Fruit fly (Drosophila melanogaster) whole organism, embryonic: ENCODE results near the gene Arpc4.

Source experiments
- CG34422 ChIP-seq: fragments of 200-800 bp; sonication (Bioruptor generic); IDR thresholded peaks from 3 replicates; pipeline ENCODE4 v1.3.6; 2022; ENCODE audit warnings: missing biosample characterization, missing genetic modification characterization
- CG8290 ChIP-seq, 3 experiments: fragments of 200-800 bp; sonication (Bioruptor generic); optimal IDR thresholded peaks; 2 replicates each; lab custom pipeline; 2016 to 2019; ENCODE audit warnings: missing biosample characterization in 3 of 3, missing genetic modification characterization in 3 of 3, mild to moderate bottlenecking in 2 of 3, moderate library complexity in 1 of 3
- Dbx ChIP-seq: fragments of 200-800 bp; sonication (Bioruptor generic); IDR thresholded peaks from 3 replicates; pipeline ENCODE4 v1.3.6; 2022; ENCODE audit warnings: missing biosample characterization, missing genetic modification characterization
- Dip3 ChIP-seq: fragments of 200-800 bp; sonication (Bioruptor generic); optimal IDR thresholded peaks from 3 replicates; lab custom pipeline; 2016; ENCODE audit warnings: missing biosample characterization, missing genetic modification characterization
- Meics ChIP-seq: fragments of 200-800 bp; sonication (Bioruptor generic); optimal IDR thresholded peaks from 2 replicates; lab custom pipeline; 2017; ENCODE audit warnings: missing biosample characterization, mild to moderate bottlenecking, missing genetic modification characterization
- NK7.1 ChIP-seq: fragments of 200-800 bp; sonication (Bioruptor generic); optimal IDR thresholded peaks from 3 replicates; lab custom pipeline; 2016; ENCODE audit warnings: missing biosample characterization, missing genetic modification characterization
- cad ChIP-seq: fragments of >200 bp; optimal IDR thresholded peaks from 2 replicates; lab custom pipeline; 2017; ENCODE audit warnings: missing biosample characterization, missing genetic modification characterization
- lilli ChIP-seq: fragments of 200-800 bp; sonication (Bioruptor generic); optimal IDR thresholded peaks from 3 replicates; lab custom pipeline; 2016; ENCODE audit warnings: missing biosample characterization, missing genetic modification characterization
- oc ChIP-seq: fragments of 200-800 bp; sonication (Bioruptor generic); optimal IDR thresholded peaks from 2 replicates; lab custom pipeline; 2018; ENCODE audit warnings: missing biosample characterization, mild to moderate bottlenecking, missing genetic modification characterization, moderate library complexity
- pho ChIP-seq: fragments of 200-800 bp; sonication (Bioruptor generic); optimal IDR thresholded peaks from 2 replicates; lab custom pipeline; 2016; ENCODE audit warnings: missing biosample characterization, missing genetic modification characterization

DNA sequence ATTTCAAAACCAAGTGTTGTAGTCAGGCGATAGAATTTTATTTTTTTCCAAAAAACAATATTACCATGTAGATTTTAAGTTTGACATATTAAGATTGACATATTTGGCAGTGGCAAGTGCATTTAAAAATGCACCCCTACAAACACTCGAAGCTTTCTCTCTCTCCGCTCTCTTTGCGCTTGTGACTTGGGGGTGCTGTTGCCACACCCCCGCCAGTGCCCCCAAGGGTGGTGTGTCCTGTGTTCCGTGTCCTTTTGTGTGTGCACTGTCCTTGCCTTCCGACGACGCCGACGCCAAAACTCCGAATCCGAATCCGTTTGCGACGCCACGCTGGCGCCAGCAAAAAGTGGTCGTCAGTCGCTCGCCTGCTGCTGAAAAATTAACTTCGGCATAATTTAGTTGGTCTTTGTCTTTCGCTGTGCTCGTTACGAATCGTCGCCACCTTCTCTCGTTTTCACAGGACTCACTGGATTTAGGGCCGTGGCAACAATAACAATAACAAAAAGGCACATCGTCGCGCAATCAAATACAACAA lies 15.6 kb upstream of the Arpc4 start:
- TF ChIP-seq pho (GFP tag; lab: Kevin White, UChicago) (no peak), cad (GFP tag; lab: Kevin White, UChicago) (no peak), CG8290 (GFP tag; optimal IDR thresholded peaks at IDR 0.05; lab: Kevin White, UChicago) (no peak), CG8290 (tag; optimal IDR thresholded peaks at IDR 0.05; lab: Kevin White, UChicago) (peak in 1 of 2 experiments; percentile 12), NK7.1 (no peak), Dbx (GFP tag; lab: Robert Waterston, UW) (no peak), lilli (no peak), CG34422 (GFP tag; lab: Robert Waterston, UW) (no peak), Meics (GFP tag; lab: Kevin White, UChicago) (no peak), oc (tag; lab: Kevin White, UChicago) (no peak), Dip3 (GFP tag; lab: Kevin White, UChicago) (no peak)
